Fruit fly (Drosophila melanogaster): ENCODE measurements around the gene Hakai.
A peak's percentile ranks its signal among the peaks of the same experiment; 100 is the strongest.

Hakai gene

DNA sequence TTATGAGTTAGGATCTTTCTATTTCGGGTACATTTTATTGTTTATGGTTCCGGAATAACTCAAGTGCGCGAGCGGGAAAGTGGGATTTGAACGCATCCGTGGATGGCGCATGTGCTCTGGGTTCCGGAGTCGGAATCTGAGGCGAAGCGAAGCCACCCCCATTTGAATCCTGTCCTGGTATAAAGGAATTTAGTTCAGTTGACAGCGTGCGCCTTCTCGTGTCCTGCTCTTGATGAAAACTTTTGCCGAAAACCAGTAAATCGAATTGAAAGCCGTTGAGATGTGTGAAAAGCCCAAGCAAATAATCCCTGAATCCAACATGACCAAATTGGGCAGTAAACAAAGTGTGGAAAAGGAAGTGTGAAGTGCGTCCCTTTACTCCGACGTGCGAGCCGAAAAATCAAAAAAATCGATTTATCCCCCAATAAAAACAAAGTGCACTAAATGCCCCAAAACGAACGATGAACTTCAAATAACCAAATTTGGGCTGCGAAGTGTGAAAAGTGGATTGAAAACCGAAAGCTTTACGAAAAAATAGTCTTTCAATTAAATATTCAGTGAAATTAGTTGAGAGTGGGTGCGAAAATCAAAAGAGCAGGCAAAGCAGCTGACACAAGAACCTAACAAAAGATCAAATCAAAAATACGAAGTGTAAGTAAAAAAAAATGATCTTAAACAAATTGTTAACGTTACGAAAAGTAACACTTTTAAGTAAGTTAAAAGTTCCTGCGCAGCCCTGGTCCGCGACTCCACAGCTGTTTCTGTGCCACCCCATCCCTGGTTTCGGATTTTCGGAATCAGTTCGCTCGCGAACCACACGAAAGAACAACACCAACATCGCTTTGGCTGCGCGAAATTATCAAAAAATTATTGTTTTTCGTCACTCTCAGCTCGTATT is 4.4 kb upstream of the Hakai start, which contains the start of gene Lar (continued):
- TF ChIP-seq shn (GFP tag; optimal IDR thresholded peaks at IDR 0.05): peak; percentile 71
- no peak for TF ChIP-seq CG15479 (GFP tag; optimal IDR thresholded peaks at IDR 0.05)

DNA sequence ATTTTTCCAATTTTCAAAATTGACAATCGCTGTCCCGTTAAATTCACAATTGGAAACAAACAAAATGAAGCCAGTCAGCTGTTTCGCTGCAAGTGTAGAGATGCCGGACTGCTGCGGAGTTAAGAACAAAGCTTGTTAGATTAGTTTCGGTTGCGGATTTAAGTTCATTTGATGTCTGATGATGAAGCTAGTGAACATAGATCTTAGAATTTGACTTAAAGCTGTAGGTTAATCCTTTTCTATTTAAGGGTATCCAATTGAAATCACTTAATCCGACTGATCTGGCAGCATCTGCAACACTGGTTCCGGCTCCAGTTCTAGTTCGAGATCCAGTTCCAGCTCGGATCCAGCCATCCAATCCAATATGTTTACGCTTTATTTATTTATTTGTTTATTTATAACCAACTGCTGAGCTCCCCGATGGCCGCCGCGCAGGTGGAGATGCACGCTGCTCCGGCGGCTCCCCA is 1.7 kb upstream of the Hakai start, which contains the start of the genes PCNA2 and CG10366:
Gene PCNA2 (minus strand): TSS at position 65 of the 467 bp plus-strand sequence.
Gene CG10366 (plus strand): TSS at position 310 of the 467 bp plus-strand sequence.
- no peak for TF ChIP-seq Deaf1 (tag; optimal IDR thresholded peaks at IDR 0.05)
- peak; percentile 64 for TF ChIP-seq slp2 (GFP tag; optimal IDR thresholded peaks at IDR 0.05)
- TF ChIP-seq CG10209 (GFP tag; optimal IDR thresholded peaks at IDR 0.05): peak; percentile 42
- TF ChIP-seq CG34422 (GFP tag; IDR thresholded peaks at IDR 0.05): 0 out of 3 replicates have a peak, but pooled peaks have one; percentile 21
- peak; percentile 59 for TF ChIP-seq Hr3 (GFP tag; optimal IDR thresholded peaks at IDR 0.05)
- TF ChIP-seq CG10959 (GFP tag; IDR thresholded peaks at IDR 0.05): no peak
- peak; percentile 62 for TF ChIP-seq CG8089 (GFP tag; optimal IDR thresholded peaks at IDR 0.05)
- no peak for TF ChIP-seq crc (GFP tag; optimal IDR thresholded peaks at IDR 0.05)
- peak; percentile 57 for TF ChIP-seq Atf-2 (GFP tag; optimal IDR thresholded peaks at IDR 0.05)
- TF ChIP-seq HHEX (GFP tag; optimal IDR thresholded peaks at IDR 0.05): peak; percentile 54
- TF ChIP-seq E2f1 (GFP tag; IDR thresholded peaks at IDR 0.05): no peak
- peak; percentile 27; the same call in 1 of the 2 replicates for TF ChIP-seq ssp (GFP tag; IDR thresholded peaks at IDR 0.05)
- no peak for TF ChIP-seq CG1024 (GFP tag; IDR thresholded peaks at IDR 0.05)
- TF ChIP-seq CG17912 (GFP tag; optimal IDR thresholded peaks at IDR 0.05): no peak
- TF ChIP-seq ewg (GFP tag; optimal IDR thresholded peaks at IDR 0.05): peak; percentile 47
- peak; percentile 59 for TF ChIP-seq CG18599 (GFP tag; optimal IDR thresholded peaks at IDR 0.05)
- TF ChIP-seq mam (GFP tag; optimal IDR thresholded peaks at IDR 0.05): peak; percentile 77
- no peak for TF ChIP-seq Asciz (GFP tag; optimal IDR thresholded peaks at IDR 0.05)
- TF ChIP-seq bsh (GFP tag; optimal IDR thresholded peaks at IDR 0.05): peak in 1 of 2 experiments; percentile 60
- TF ChIP-seq Scr (GFP tag; IDR thresholded peaks at IDR 0.05; ENCODE audit: partially characterized antibody): peak; percentile 57
- no peak for TF ChIP-seq aop (GFP tag; IDR thresholded peaks at IDR 0.05)
- TF ChIP-seq CG2712 (tag; optimal IDR thresholded peaks at IDR 0.05): peak; percentile 84
- peak; percentile 52 for TF ChIP-seq CG4854 (GFP tag; optimal IDR thresholded peaks at IDR 0.05)
- peak; percentile 50; the same call in 1 of the 2 replicates for TF ChIP-seq sob (GFP tag; IDR thresholded peaks at IDR 0.05)
- no peak for TF ChIP-seq Sry-β (GFP tag; optimal IDR thresholded peaks at IDR 0.05)
- TF ChIP-seq Dbx (GFP tag; IDR thresholded peaks at IDR 0.05): peak; percentile 57; the same call in 1 of the 3 replicates
- peak; percentile 59 for TF ChIP-seq CG1647 (GFP tag; optimal IDR thresholded peaks at IDR 0.05)
- peak; percentile 55 for TF ChIP-seq nerfin-1 (tag; optimal IDR thresholded peaks at IDR 0.05)
- peak in 1 of 2 experiments; percentile 17 for TF ChIP-seq tll (GFP tag; optimal IDR thresholded peaks at IDR 0.05)
- TF ChIP-seq Sry-δ (GFP tag; optimal IDR thresholded peaks at IDR 0.05): peak; percentile 55
- TF ChIP-seq jigr1 (GFP tag; IDR thresholded peaks at IDR 0.05): no peak
- peak; percentile 3 for TF ChIP-seq fd96Cb (tag; optimal IDR thresholded peaks at IDR 0.05)
- TF ChIP-seq fru (optimal IDR thresholded peaks at IDR 0.05): no peak
- TF ChIP-seq CG12104 (GFP tag; optimal IDR thresholded peaks at IDR 0.05): peak; percentile 39
- TF ChIP-seq mirr (GFP tag; optimal IDR thresholded peaks at IDR 0.05): peak; percentile 60
- TF ChIP-seq run (tag; optimal IDR thresholded peaks at IDR 0.05): no peak
- TF ChIP-seq CG9609 (GFP tag; optimal IDR thresholded peaks at IDR 0.05): peak; percentile 84
- TF ChIP-seq CG10366 (GFP tag; IDR thresholded peaks at IDR 0.05): peak; percentile 72
- peak; percentile 50 for TF ChIP-seq CG4328 (GFP tag; optimal IDR thresholded peaks at IDR 0.05)
- TF ChIP-seq ftz-f1 (GFP tag; optimal IDR thresholded peaks at IDR 0.05): peak; percentile 60
- no peak for TF ChIP-seq Gug (GFP tag; IDR thresholded peaks at IDR 0.05)
- TF ChIP-seq Xrp1 (GFP tag; IDR thresholded peaks at IDR 0.05): peak; percentile 61; the same call in 1 of the 2 replicates
- peak; percentile 61 for TF ChIP-seq luna (GFP tag; optimal IDR thresholded peaks at IDR 0.05)
- peak; percentile 70 for TF ChIP-seq CG9876 (GFP tag; optimal IDR thresholded peaks at IDR 0.05)
- TF ChIP-seq CG3407 (GFP tag; optimal IDR thresholded peaks at IDR 0.05): peak; percentile 24

Data from whole organism, embryonic.